Worm (Caenorhabditis elegans) whole organism, midembryonic: ENCODE data around the gene btb-12.

ENCODE experiments used
- cog-1 ChIP-seq: sonication (generic microtip); optimal IDR thresholded peaks from 2 replicates; lab custom pipeline; 2016; ENCODE audit warnings: missing genetic modification characterization, missing compliant biosample characterization
- med-1 ChIP-seq: sonication (generic microtip); optimal IDR thresholded peaks from 2 replicates; lab custom pipeline; 2017; ENCODE audit warnings: missing genetic modification characterization, mild to moderate bottlenecking, missing compliant biosample characterization, antibody characterized with exemption, missing genetic modification reagents; ENCODE audit not compliant: insufficient read depth

DNA sequence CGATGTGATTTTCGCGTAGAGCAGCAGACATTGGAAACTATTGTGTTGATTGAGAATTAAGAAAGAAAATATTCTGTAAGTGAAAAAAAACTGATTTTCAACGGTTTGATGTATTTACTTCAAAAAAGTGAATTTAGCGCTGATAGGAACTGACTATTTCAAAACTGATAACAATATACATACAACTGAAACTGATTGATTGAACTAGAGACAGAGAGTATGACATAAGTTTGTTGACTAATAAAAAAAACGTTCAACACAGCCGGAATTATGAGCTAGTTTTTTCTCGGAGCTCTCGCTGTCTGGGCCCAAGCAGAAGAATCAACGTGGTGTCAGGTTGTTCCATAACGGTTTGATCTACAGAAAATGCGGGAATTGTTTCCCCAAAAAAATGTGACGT, 41.0 kb upstream of the btb-12 start, which contains the start of gene fbxa-164:
- no peak for TF ChIP-seq cog-1 (tag; lab: Kevin White, UChicago)
- TF ChIP-seq med-1 = no peak
